Worm (Caenorhabditis elegans) whole organism, L4 larva: Measurements from ENCODE around the gene ocr-2.

Source experiments
- F26F4.8 ChIP-seq: fragments of 200-800 bp; sonication (Bioruptor generic); conservative IDR thresholded peaks from 2 replicates; pipeline ENCODE4 v1.3.6; 2022; ENCODE audit warnings: missing genetic modification characterization, missing compliant biosample characterization
- F37D6.2 ChIP-seq: sonication (generic microtip); optimal IDR thresholded peaks from 2 replicates; lab custom pipeline; 2016; ENCODE audit warnings: mild to moderate bottlenecking, missing genetic modification characterization, missing compliant biosample characterization
- F44E2.7 ChIP-seq: fragments of 200-800 bp; sonication (Bioruptor generic); IDR thresholded peaks from 2 replicates; pipeline ENCODE4 v2.1.2; 2022; ENCODE audit warnings: missing genetic modification characterization, missing compliant biosample characterization
- T20F7.1 ChIP-seq: fragments of 200-800 bp; sonication (Bioruptor generic); optimal IDR thresholded peaks from 2 replicates; lab custom pipeline; 2018; ENCODE audit warnings: mild to moderate bottlenecking, missing genetic modification characterization, missing compliant biosample characterization
- T26A8.4 ChIP-seq: fragments of 200-800 bp; sonication (Bioruptor generic); IDR thresholded peaks from 2 replicates; pipeline ENCODE4 v1.3.6; 2022; ENCODE audit warnings: missing genetic modification characterization, missing compliant biosample characterization
- Y105C5A.15 ChIP-seq: fragments of 200-800 bp; sonication (Bioruptor generic); IDR thresholded peaks from 2 replicates; pipeline ENCODE4 v1.3.6; 2022; ENCODE audit warnings: missing genetic modification characterization, missing compliant biosample characterization
- Y48G9A.11 ChIP-seq: fragments of 200-800 bp; sonication (Bioruptor generic); IDR thresholded peaks from 2 replicates; pipeline ENCODE4 v1.3.6; 2022; ENCODE audit warnings: missing genetic modification reagents, missing genetic modification characterization, missing compliant biosample characterization
- Y75B8A.6 ChIP-seq: fragments of 200-800 bp; sonication (Bioruptor generic); IDR thresholded peaks from 2 replicates; pipeline ENCODE4 v1.3.6; 2022; ENCODE audit warnings: missing genetic modification reagents, missing genetic modification characterization, missing compliant biosample characterization
- ZK546.5 ChIP-seq, 2 experiments: sonication (generic microtip); optimal IDR thresholded peaks; 2 replicates each; lab custom pipeline; 2017; ENCODE audit warnings: missing biosample characterization in 2 of 2, missing genetic modification characterization in 2 of 2
- aha-1 ChIP-seq: fragments of 150-350 bp; peaks from one replicate; lab custom pipeline; 2014; ENCODE audit warnings: missing biosample characterization, missing genetic modification characterization
- ama-1 ChIP-seq: fragments of 150-350 bp; optimal IDR thresholded peaks from 2 replicates; lab custom pipeline; 2014; ENCODE audit warnings: inconsistent platforms, mixed read lengths
- ceh-62 ChIP-seq: sonication (generic microtip); optimal IDR thresholded peaks from 2 replicates; lab custom pipeline; 2017; ENCODE audit warnings: missing biosample characterization, missing genetic modification characterization
- ceh-82 ChIP-seq: sonication (generic microtip); optimal IDR thresholded peaks from 2 replicates; lab custom pipeline; 2017; ENCODE audit warnings: missing biosample characterization, missing genetic modification characterization
- daf-16 ChIP-seq, 3 experiments: sonication (generic microtip); optimal IDR thresholded peaks; 2 replicates each; lab custom pipeline; 2016 to 2017; ENCODE audit warnings: missing genetic modification characterization in 3 of 3, missing genetic modification reagents in 3 of 3, mild to moderate bottlenecking in 2 of 3, missing compliant biosample characterization in 2 of 3, missing biosample characterization in 1 of 3, moderate library complexity in 1 of 3
- dmd-9 ChIP-seq: fragments of 200-800 bp; sonication (Bioruptor generic); IDR thresholded peaks from 2 replicates; pipeline ENCODE4 v1.3.6; 2022; ENCODE audit warnings: missing genetic modification reagents, missing genetic modification characterization, missing compliant biosample characterization
- dpl-1 ChIP-seq: fragments of 150-350 bp; optimal IDR thresholded peaks from 2 replicates; lab custom pipeline; 2014; ENCODE audit warnings: missing biosample characterization, missing genetic modification reagents, missing genetic modification characterization
- gei-8 ChIP-seq: fragments of 200-800 bp; sonication (Bioruptor generic); optimal IDR thresholded peaks from 2 replicates; lab custom pipeline; 2018; ENCODE audit warnings: mild to moderate bottlenecking, missing genetic modification characterization, missing compliant biosample characterization
- hlh-11 ChIP-seq: fragments of 200-800 bp; sonication (Bioruptor generic); optimal IDR thresholded peaks from 2 replicates; lab custom pipeline; 2018; ENCODE audit warnings: mild to moderate bottlenecking, missing genetic modification characterization, missing compliant biosample characterization
- jun-1 ChIP-seq: fragments of 150-350 bp; optimal IDR thresholded peaks from 2 replicates; lab custom pipeline; 2014; ENCODE audit warnings: missing biosample characterization, missing genetic modification reagents, missing genetic modification characterization
- lin-13 ChIP-seq: fragments of 150-350 bp; optimal IDR thresholded peaks from 2 replicates; lab custom pipeline; 2014; ENCODE audit warnings: missing biosample characterization, missing genetic modification reagents, missing genetic modification characterization
- lin-38 ChIP-seq: fragments of 200-800 bp; sonication (Bioruptor generic); IDR thresholded peaks from 2 replicates; pipeline ENCODE4 v1.3.6; 2022; ENCODE audit warnings: missing genetic modification reagents, missing genetic modification characterization, missing compliant biosample characterization
- lsy-2 ChIP-seq, 2 experiments: fragments of 150-350 bp in 1 of 2; sonication (generic microtip) in 1 of 2; optimal IDR thresholded peaks; 2 replicates each; lab custom pipeline; 2014 to 2017; ENCODE audit warnings: missing biosample characterization in 2 of 2, missing genetic modification characterization in 2 of 2
- mdl-1 ChIP-seq, 2 experiments: fragments of 150-350 bp in 1 of 2; sonication (generic microtip) in 1 of 2; optimal IDR thresholded peaks; 2 replicates each; lab custom pipeline; 2014 to 2017; ENCODE audit warnings: missing biosample characterization in 2 of 2, missing genetic modification characterization in 2 of 2
- nhr-237 ChIP-seq: sonication (generic microtip); optimal IDR thresholded peaks from 2 replicates; lab custom pipeline; 2017; ENCODE audit warnings: missing biosample characterization, missing genetic modification characterization
- nhr-28 ChIP-seq: fragments of 150-350 bp; optimal IDR thresholded peaks from 2 replicates; lab custom pipeline; 2014; ENCODE audit warnings: missing biosample characterization, missing genetic modification characterization
- nhr-41 ChIP-seq: fragments of 200-800 bp; sonication (Bioruptor generic); IDR thresholded peaks from 2 replicates; pipeline ENCODE4 v1.3.6; 2022; ENCODE audit warnings: missing genetic modification reagents, missing genetic modification characterization, missing compliant biosample characterization
- nhr-76 ChIP-seq: fragments of 150-350 bp; optimal IDR thresholded peaks from 2 replicates; lab custom pipeline; 2014; ENCODE audit warnings: missing biosample characterization, missing genetic modification characterization
- pha-4 ChIP-seq, 2 experiments: fragments of 150-350 bp in 1 of 2; fragments of 200-800 bp in 1 of 2; sonication (Bioruptor generic) in 1 of 2; IDR thresholded peaks in 1 of 2; optimal IDR thresholded peaks in 1 of 2; 2 replicates each; pipeline versions ENCODE4 v1.3.6 to Lab custom; 2014 to 2022; ENCODE audit warnings: missing genetic modification characterization in 2 of 2, missing genetic modification reagents in 2 of 2, missing biosample characterization in 1 of 2, missing compliant biosample characterization in 1 of 2
- saeg-2 ChIP-seq: fragments of 200-800 bp; sonication (Bioruptor generic); IDR thresholded peaks from 2 replicates; pipeline ENCODE4 v1.3.6; 2022; ENCODE audit warnings: missing genetic modification reagents, missing genetic modification characterization, missing compliant biosample characterization
- set-16 ChIP-seq: fragments of 200-800 bp; sonication (Bioruptor generic); IDR thresholded peaks from 2 replicates; pipeline ENCODE4 v1.3.6; 2022; ENCODE audit warnings: missing genetic modification reagents, missing genetic modification characterization, missing compliant biosample characterization
- snpc-1.2 ChIP-seq: fragments of 200-800 bp; sonication (Bioruptor generic); IDR thresholded peaks from 2 replicates; pipeline ENCODE4 v1.3.6; 2022; ENCODE audit warnings: missing genetic modification reagents, missing genetic modification characterization, missing compliant biosample characterization
- snpc-4 ChIP-seq: fragments of 150-350 bp; optimal IDR thresholded peaks from 2 replicates; lab custom pipeline; 2014; ENCODE audit warnings: missing biosample characterization, missing genetic modification characterization
- tag-97 ChIP-seq: fragments of 200-800 bp; sonication (Bioruptor generic); IDR thresholded peaks from 2 replicates; pipeline ENCODE4 v1.3.6; 2022; ENCODE audit warnings: missing genetic modification characterization, missing compliant biosample characterization
- tra-1 ChIP-seq: fragments of 200-800 bp; sonication (Bioruptor generic); IDR thresholded peaks from 2 replicates; pipeline ENCODE4 v1.3.6; 2022; ENCODE audit warnings: missing genetic modification reagents, missing genetic modification characterization, missing compliant biosample characterization
- unc-39 ChIP-seq: sonication (generic microtip); optimal IDR thresholded peaks from 2 replicates; lab custom pipeline; 2017; ENCODE audit warnings: missing biosample characterization, missing genetic modification characterization
- unc-62 ChIP-seq, 3 experiments: fragments of 150-350 bp in 1 of 3; sonication (generic microtip); optimal IDR thresholded peaks in 2 of 3; peaks in 1 of 3; 1 replicate in 1 of 3; 2 replicates in 2 of 3; lab custom pipeline; 2014 to 2017; ENCODE audit warnings: missing biosample characterization in 3 of 3, missing genetic modification characterization in 3 of 3, missing genetic modification reagents in 3 of 3, missing genotype in 1 of 3
- zag-1 ChIP-seq: fragments of 150-350 bp; optimal IDR thresholded peaks from 2 replicates; lab custom pipeline; 2014; ENCODE audit warnings: missing biosample characterization, missing genetic modification characterization
- zfp-2 ChIP-seq: sonication (generic microtip); optimal IDR thresholded peaks from 2 replicates; lab custom pipeline; 2016; ENCODE audit warnings: mild to moderate bottlenecking, missing genetic modification characterization, missing compliant biosample characterization

ocr-2 gene

DNA sequence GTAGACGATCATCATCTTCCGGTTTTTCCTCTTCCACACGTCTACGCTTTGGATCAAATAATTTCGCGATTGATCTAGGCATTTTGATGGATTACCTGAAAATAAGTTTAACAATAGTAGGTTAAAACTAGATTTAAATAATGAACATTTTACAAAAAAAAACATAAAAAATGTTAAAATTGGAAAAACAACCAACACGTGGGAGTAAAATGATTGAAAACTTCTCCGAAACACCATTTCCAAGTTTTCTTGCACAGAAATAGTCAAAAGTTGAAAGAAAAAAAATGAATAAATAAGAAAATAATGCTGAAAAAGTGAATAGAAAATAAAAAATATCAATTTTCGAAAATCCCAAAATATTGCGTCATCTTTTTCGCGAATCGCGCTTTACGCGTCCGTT is 8.1 kb downstream of the ocr-2 start, which contains the start of gene C07G1.7:
TSS of gene C07G1.7 (minus strand) at position 101 of the 400 bp plus-strand sequence.
- TF ChIP-seq pha-4 (GFP tag; IDR thresholded peaks at IDR 0.05; lab: Robert Waterston, UW) (no peak), pha-4 (tag; optimal IDR thresholded peaks at IDR 0.05; lab: Kevin White, UChicago) (no peak), Y105C5A.15 (no peak), ceh-82 (tag; lab: Kevin White, UChicago) (no peak), snpc-4 (tag; lab: Kevin White, UChicago) (no peak), ceh-62 (no peak), unc-62 (GFP tag; optimal IDR thresholded peaks at IDR 0.05 in 1 of 2; lab: Kevin White, UChicago) (no peak), unc-62 (tag; optimal IDR thresholded peaks at IDR 0.05; lab: Kevin White, UChicago) (no peak), ama-1 (lab: Kevin White, UChicago) (no peak), hlh-11 (tag; lab: Kevin White, UChicago) (no peak), ZK546.5 (tag; optimal IDR thresholded peaks at IDR 0.05; lab: Kevin White, UChicago) (no peak), Y75B8A.6 (GFP tag; lab: Robert Waterston, UW) (no peak), aha-1 (tag; lab: Kevin White, UChicago) (no peak), Y48G9A.11 (no peak), nhr-41 (GFP tag; lab: Robert Waterston, UW) (no peak), saeg-2 (no peak), lin-38 (GFP tag; lab: Robert Waterston, UW) (no peak), jun-1 (no peak)

DNA sequence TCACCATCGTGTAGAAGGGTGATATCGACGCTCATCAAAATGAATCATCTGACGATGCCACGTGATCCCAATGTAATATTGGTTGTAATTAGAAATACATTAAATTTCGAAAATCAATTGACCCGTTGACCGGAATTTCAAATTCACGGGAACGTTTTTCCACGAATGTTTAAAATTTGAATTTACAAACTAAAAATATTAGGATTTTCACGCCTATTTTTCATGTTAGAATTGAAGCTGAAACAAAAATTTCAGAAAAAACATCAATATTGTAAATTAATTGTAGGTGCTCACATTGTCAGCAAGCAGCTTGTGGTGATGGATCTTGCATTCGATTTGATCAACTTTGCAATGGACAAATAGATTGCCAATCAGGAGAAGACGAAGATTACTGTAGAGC is 9.6 kb downstream of the ocr-2 start, which contains the start of gene C07G1.6:
TSS of gene C07G1.6 (minus strand) at position 101 of the 400 bp plus-strand sequence.
- no peak for TF ChIP-seq lsy-2 (tag; optimal IDR thresholded peaks at IDR 0.05; lab: Kevin White, UChicago)
- TF ChIP-seq nhr-237: no peak
- no peak for TF ChIP-seq zag-1 (tag; lab: Kevin White, UChicago)
- no peak for TF ChIP-seq set-16 (GFP tag; lab: Robert Waterston, UW)
- no peak for TF ChIP-seq F37D6.2 (tag; lab: Kevin White, UChicago)
- no peak for TF ChIP-seq F26F4.8 (GFP tag; lab: Robert Waterston, UW)
- TF ChIP-seq tra-1: no peak
- TF ChIP-seq hlh-11 (tag; lab: Kevin White, UChicago): no peak
- TF ChIP-seq dpl-1: no peak
- no peak for TF ChIP-seq dmd-9 (GFP tag; lab: Robert Waterston, UW)
- TF ChIP-seq nhr-76 (tag; lab: Kevin White, UChicago): no peak

DNA sequence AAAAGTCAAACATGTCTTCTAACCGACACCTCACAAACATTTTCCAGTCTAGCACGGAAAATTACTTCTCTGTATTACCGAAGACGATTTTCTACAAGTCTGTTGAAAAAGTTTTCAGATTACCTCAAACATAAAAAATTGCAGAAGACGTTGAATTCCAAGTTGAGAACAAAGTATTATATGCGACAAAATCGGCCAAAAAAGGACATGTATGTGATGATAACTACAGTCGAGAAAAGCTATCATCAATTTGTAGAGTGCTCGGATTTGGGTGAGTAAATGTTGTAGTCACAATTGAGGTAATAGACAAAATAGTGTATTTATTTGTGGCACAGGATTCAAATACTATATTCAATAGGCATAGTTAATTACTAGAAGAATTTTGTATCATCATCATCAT is 11.0 kb downstream of the ocr-2 start:
- no peak for TF ChIP-seq unc-39 (tag; lab: Kevin White, UChicago)
- TF ChIP-seq aha-1 (tag; lab: Kevin White, UChicago): peak; percentile 55
- peak in 1 of 2 experiments; percentile 94 for TF ChIP-seq unc-62 (GFP tag; optimal IDR thresholded peaks at IDR 0.05 in 1 of 2; lab: Kevin White, UChicago)
- TF ChIP-seq unc-62 (tag; optimal IDR thresholded peaks at IDR 0.05; lab: Kevin White, UChicago): no peak

DNA sequence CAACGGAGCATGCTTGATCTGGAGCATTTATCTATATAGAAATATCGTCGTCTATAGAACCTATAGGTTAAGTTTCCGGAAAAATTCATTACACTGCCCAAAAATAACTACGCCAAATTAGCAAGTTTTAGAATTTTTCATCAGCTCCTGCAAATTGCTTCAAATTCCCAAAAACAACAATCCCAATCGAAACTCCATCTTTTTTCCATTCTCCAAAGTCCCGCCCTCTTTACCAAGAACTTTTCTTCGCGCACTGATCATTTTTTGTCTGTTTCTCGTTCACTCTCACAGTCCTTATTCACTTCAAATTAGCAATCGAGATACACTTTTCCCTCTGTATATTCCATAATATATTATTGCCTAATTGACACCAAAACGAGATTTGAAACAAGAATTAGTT is 13.6 kb downstream of the ocr-2 start, which contains the start of gene svh-1:
TSS of gene svh-1 (plus strand) at position 301 of the 400 bp plus-strand sequence.
- TF ChIP-seq nhr-28 (no peak), tag-97 (GFP tag; lab: Robert Waterston, UW) (no peak), lin-13 (no peak), daf-16 (GFP tag; optimal IDR thresholded peaks at IDR 0.05; lab: Kevin White, UChicago) (no peak), daf-16 (tag; optimal IDR thresholded peaks at IDR 0.05; lab: Kevin White, UChicago) (no peak), snpc-1.2 (GFP tag; lab: Robert Waterston, UW) (no peak), T26A8.4 (GFP tag; lab: Robert Waterston, UW) (no peak), zfp-2 (tag; lab: Kevin White, UChicago) (no peak), lsy-2 (tag; optimal IDR thresholded peaks at IDR 0.05; lab: Kevin White, UChicago) (no peak), mdl-1 (tag; optimal IDR thresholded peaks at IDR 0.05; lab: Kevin White, UChicago) (no peak), T20F7.1 (GFP tag; lab: Kevin White, UChicago) (no peak), F44E2.7 (GFP tag; lab: Robert Waterston, UW) (no peak), gei-8 (GFP tag; lab: Kevin White, UChicago) (no peak)
